Worm (Caenorhabditis elegans): ENCODE data around the gene irld-8.

The irld-8 gene

ce11 chrIV:8112187-8112586 is 3.4 kb upstream of the irld-8 start, which contains the start of gene Y42H9AR.4 (continued):
- TF ChIP-seq F33H1.4 (GFP tag; IDR thresholded peaks at IDR 0.05) = no peak
- no peak for TF ChIP-seq F57A8.1 (GFP tag; optimal IDR thresholded peaks at IDR 0.05)
- no peak for TF ChIP-seq ztf-28 (GFP tag; IDR thresholded peaks at IDR 0.05)
- TF ChIP-seq sdz-38 (tag; optimal IDR thresholded peaks at IDR 0.05) = no peak
- TF ChIP-seq Y53G8AR.9 (GFP tag; conservative IDR thresholded peaks at IDR 0.05) = 0 out of 2 replicates have a peak, but pooled peaks have one; percentile 30
- peak in 1 of 2 experiments; percentile 12 for TF ChIP-seq let-607 (tag; optimal IDR thresholded peaks at IDR 0.05)
- TF ChIP-seq ets-4 (GFP tag; optimal IDR thresholded peaks at IDR 0.05) = no peak
- no peak for TF ChIP-seq tbp1 (GFP tag; optimal IDR thresholded peaks at IDR 0.05)
- no peak for TF ChIP-seq fkh-3 (tag; optimal IDR thresholded peaks at IDR 0.05)
- TF ChIP-seq snpc-1.3 (tag; optimal IDR thresholded peaks at IDR 0.05; ENCODE audit: insufficient read depth) = no peak
- TF ChIP-seq ztf-25 (GFP tag; IDR thresholded peaks at IDR 0.05) = no peak
- no peak for TF ChIP-seq zfh-2 (GFP tag; conservative IDR thresholded peaks at IDR 0.05)
- TF ChIP-seq ccch-3 (GFP tag; optimal IDR thresholded peaks at IDR 0.05) = no peak
- no peak for TF ChIP-seq C06A6.2 (GFP tag; conservative IDR thresholded peaks at IDR 0.05)
- TF ChIP-seq dpff-1 (tag; optimal IDR thresholded peaks at IDR 0.05) = no peak
- no peak for TF ChIP-seq rpc-1 (optimal IDR thresholded peaks at IDR 0.05)
- TF ChIP-seq rpc-1 (tag; optimal IDR thresholded peaks at IDR 0.05) = no peak
- no peak for TF ChIP-seq hlh-12 (tag; optimal IDR thresholded peaks at IDR 0.05)
- no peak for TF ChIP-seq ztf-3 (GFP tag; optimal IDR thresholded peaks at IDR 0.05)
- TF ChIP-seq snpc-1.1 (tag; optimal IDR thresholded peaks at IDR 0.05; ENCODE audit: insufficient read depth) = no peak

- TF ChIP-seq ceh-91 (GFP tag; IDR thresholded peaks at IDR 0.05) = no peak
- TF ChIP-seq snpc-4 (GFP tag; optimal IDR thresholded peaks at IDR 0.05) = no peak
- no peak for TF ChIP-seq snpc-4 (tag; optimal IDR thresholded peaks at IDR 0.05)
- no peak for TF ChIP-seq fkh-3 (tag; optimal IDR thresholded peaks at IDR 0.05)
- TF ChIP-seq nfya-1 (tag; optimal IDR thresholded peaks at IDR 0.05; ENCODE audit: borderline replicate concordance, insufficient read depth) = no peak
- TF ChIP-seq nfya-2 (GFP tag; IDR thresholded peaks at IDR 0.05) = no peak
- TF ChIP-seq lag-1 (GFP tag; IDR thresholded peaks at IDR 0.05) = no peak
- no peak for TF ChIP-seq die-1 (tag; optimal IDR thresholded peaks at IDR 0.05)
- no peak for TF ChIP-seq bed-2 (GFP tag; IDR thresholded peaks at IDR 0.05)
- no peak for TF ChIP-seq ztf-28 (GFP tag; IDR thresholded peaks at IDR 0.05)
- no peak for TF ChIP-seq ets-4 (GFP tag; optimal IDR thresholded peaks at IDR 0.05)
- no peak for TF ChIP-seq repo-1 (tag; optimal IDR thresholded peaks at IDR 0.05)
- no peak for TF ChIP-seq B0035.1 (tag; optimal IDR thresholded peaks at IDR 0.05)
- TF ChIP-seq T07F8.4 (tag; optimal IDR thresholded peaks at IDR 0.05) = no peak
- TF ChIP-seq lin-26 (GFP tag; IDR thresholded peaks at IDR 0.05) = no peak
- TF ChIP-seq dox-1 (GFP tag; IDR thresholded peaks at IDR 0.05) = no peak
- TF ChIP-seq F23B12.7 (tag; optimal IDR thresholded peaks at IDR 0.05; ENCODE audit: insufficient read depth) = no peak
- TF ChIP-seq ama-1 (optimal IDR thresholded peaks at IDR 0.05) = no peak
- TF ChIP-seq ama-1 (GFP tag; optimal IDR thresholded peaks at IDR 0.05) = no peak
- no peak for TF ChIP-seq D2030.7 (GFP tag; IDR thresholded peaks at IDR 0.05)
- TF ChIP-seq lsl-1 (GFP tag; optimal IDR thresholded peaks at IDR 0.05) = no peak
These were observed 2.9 kb upstream of the irld-8 start for ce11 chrIV:8112646-8113045.

ce11 chrIV:8113161-8113560 is 2.4 kb upstream of the irld-8 start, which contains the start of gene Y42H9AR.1:
TSS of gene Y42H9AR.1 (plus strand) at chrIV:8113393.
- TF ChIP-seq let-607 (tag; optimal IDR thresholded peaks at IDR 0.05) = peak; percentile 86 to 93
- TF ChIP-seq rcor-1 (GFP tag; IDR thresholded peaks at IDR 0.05) = no peak
- TF ChIP-seq snpc-1.3 (tag; optimal IDR thresholded peaks at IDR 0.05; ENCODE audit: insufficient read depth) = peak; percentile 42
